Fruit fly (Drosophila melanogaster) whole organism, wandering third instar larva: ENCODE results near the gene CG31926.

ENCODE experiments used
- Abd-B ChIP-seq: fragments of >200 bp; optimal IDR thresholded peaks from 2 replicates; lab custom pipeline; 2017; ENCODE audit warnings: missing biosample characterization, missing genetic modification characterization
- CG9705 ChIP-seq: fragments of 200-800 bp; sonication (Bioruptor generic); optimal IDR thresholded peaks from 2 replicates; lab custom pipeline; 2018; ENCODE audit warnings: missing biosample characterization, mild to moderate bottlenecking, missing genetic modification characterization
- GATAd ChIP-seq: sonication (Bioruptor generic); optimal IDR thresholded peaks from 2 replicates; lab custom pipeline; 2016; ENCODE audit warnings: missing biosample characterization, missing genetic modification characterization
- N ChIP-seq: fragments of >200 bp; optimal IDR thresholded peaks from 2 replicates; lab custom pipeline; 2018; ENCODE audit warnings: missing biosample characterization, missing external identifiers, missing genetic modification characterization
- Rel ChIP-seq, 2 experiments: fragments of 200-800 bp; sonication (Bioruptor generic) in 1 of 2; optimal IDR thresholded peaks; 2 replicates in 1 of 2; 3 replicates in 1 of 2; lab custom pipeline; 2016 to 2019; ENCODE audit warnings: mild to moderate bottlenecking in 2 of 2, missing biosample characterization in 2 of 2, missing genetic modification characterization in 2 of 2, moderate library complexity in 1 of 2
- br ChIP-seq: fragments of 200-800 bp; sonication (Bioruptor generic); optimal IDR thresholded peaks from 2 replicates; lab custom pipeline; 2016; ENCODE audit warnings: missing biosample characterization, missing genetic modification characterization
- dl ChIP-seq, 2 experiments: fragments of 175-275, 200-275 bp in 1 of 2; fragments of 200-275 bp in 1 of 2; sonication (Bioruptor generic); optimal IDR thresholded peaks; lab custom pipeline; 2018; ENCODE audit warnings: mild to moderate bottlenecking in 2 of 2, missing biosample characterization in 2 of 2, missing genetic modification characterization in 2 of 2, moderate library complexity in 2 of 2; ENCODE audit not compliant: partially characterized antibody in 2 of 2, insufficient read depth in 1 of 2
- foxo ChIP-seq, 2 experiments: fragments of 200-800 bp; sonication (Bioruptor generic); optimal IDR thresholded peaks; 2 replicates in 1 of 2; 3 replicates in 1 of 2; lab custom pipeline; 2016 to 2017; ENCODE audit warnings: missing biosample characterization in 2 of 2, missing genetic modification characterization in 2 of 2
- pan ChIP-seq: fragments of >200 bp; optimal IDR thresholded peaks from 2 replicates; lab custom pipeline; 2017

CG31926 gene

dm6 chr2L:1538132-1538531 is 42.9 kb downstream of the CG31926 start:
- TF ChIP-seq dl (GFP tag; optimal IDR thresholded peaks at IDR 0.05; lab: Kevin White, UChicago; ENCODE audit: insufficient read depth in 1 of 2, partially characterized antibody in 2 of 2) = no peak
- TF ChIP-seq CG9705 (GFP tag; lab: Kevin White, UChicago) = no peak
- no peak for TF ChIP-seq pan
- TF ChIP-seq GATAd (GFP tag; lab: Kevin White, UChicago) = no peak
- TF ChIP-seq Rel (GFP tag; optimal IDR thresholded peaks at IDR 0.05; lab: Kevin White, UChicago) = no peak
- no peak for TF ChIP-seq Rel (tag; optimal IDR thresholded peaks at IDR 0.05; lab: Kevin White, UChicago)
- no peak for TF ChIP-seq Abd-B
- TF ChIP-seq br (GFP tag; lab: Kevin White, UChicago) = no peak
- no peak for TF ChIP-seq N (GFP tag; lab: Kevin White, UChicago)
- TF ChIP-seq foxo (GFP tag; optimal IDR thresholded peaks at IDR 0.05; lab: Kevin White, UChicago) = peak in 1 of 2 experiments; percentile 7
